Worm (Caenorhabditis elegans) whole organism, L3 larva: ENCODE results near the gene T10B5.4.

Source experiments
- R02D3.7 ChIP-seq: fragments of 150-350 bp; optimal IDR thresholded peaks from 2 replicates; lab custom pipeline; 2014; ENCODE audit warnings: missing biosample characterization, missing genetic modification characterization
- aly-2 ChIP-seq: fragments of 150-350 bp; optimal IDR thresholded peaks from 2 replicates; lab custom pipeline; 2014; ENCODE audit warnings: missing biosample characterization, missing genetic modification characterization
- ama-1 ChIP-seq: fragments of 150-350 bp; optimal IDR thresholded peaks from 2 replicates; lab custom pipeline; 2018
- ceh-16 ChIP-seq: sonication (generic microtip); optimal IDR thresholded peaks from 2 replicates; lab custom pipeline; 2017; ENCODE audit warnings: missing biosample characterization, missing genetic modification characterization
- ceh-82 ChIP-seq: fragments of 150-350 bp; optimal IDR thresholded peaks from 2 replicates; lab custom pipeline; 2014; ENCODE audit warnings: missing biosample characterization, missing genetic modification characterization
- ceh-9 ChIP-seq: sonication (generic microtip); optimal IDR thresholded peaks from 2 replicates; lab custom pipeline; 2018; ENCODE audit warnings: missing biosample characterization, missing genetic modification characterization
- daf-12 ChIP-seq: fragments of 150-350 bp; optimal IDR thresholded peaks from 2 replicates; lab custom pipeline; 2014; ENCODE audit warnings: missing biosample characterization, missing genetic modification reagents, missing genetic modification characterization
- egl-5 ChIP-seq: fragments of 150-350 bp; optimal IDR thresholded peaks from 2 replicates; lab custom pipeline; 2017; ENCODE audit warnings: missing biosample characterization, missing genetic modification reagents, missing genetic modification characterization, inconsistent platforms
- elt-1 ChIP-seq: fragments of 150-350 bp; optimal IDR thresholded peaks from 2 replicates; lab custom pipeline; 2014; ENCODE audit warnings: missing biosample characterization, missing genetic modification characterization
- elt-2 ChIP-seq: sonication (generic microtip); optimal IDR thresholded peaks from 2 replicates; lab custom pipeline; 2016; ENCODE audit warnings: missing genetic modification reagents, mild to moderate bottlenecking, missing genetic modification characterization, missing compliant biosample characterization
- eor-1 ChIP-seq, 2 experiments: fragments of 150-350 bp; optimal IDR thresholded peaks; 2 replicates each; lab custom pipeline; 2014 to 2018; ENCODE audit warnings: missing biosample characterization in 2 of 2, missing genetic modification characterization in 2 of 2
- fkh-10 ChIP-seq: sonication (generic microtip); optimal IDR thresholded peaks from 2 replicates; lab custom pipeline; 2017; ENCODE audit warnings: missing biosample characterization, missing genetic modification reagents, missing genetic modification characterization
- fkh-2 ChIP-seq: fragments of 150-350 bp; optimal IDR thresholded peaks from 2 replicates; lab custom pipeline; 2014; ENCODE audit warnings: missing biosample characterization, missing genetic modification reagents, missing genetic modification characterization
- fos-1 ChIP-seq: fragments of 150-350 bp; optimal IDR thresholded peaks from 2 replicates; lab custom pipeline; 2014; ENCODE audit warnings: missing biosample characterization, missing genetic modification characterization
- hmg-11 ChIP-seq: sonication (generic microtip); optimal IDR thresholded peaks from 2 replicates; lab custom pipeline; 2016; ENCODE audit warnings: missing genetic modification characterization, missing compliant biosample characterization
- jun-1 ChIP-seq: fragments of 150-350 bp; optimal IDR thresholded peaks from 2 replicates; lab custom pipeline; 2014; ENCODE audit warnings: missing biosample characterization, missing genetic modification reagents, missing genetic modification characterization
- lin-15B ChIP-seq: fragments of 150-350 bp; optimal IDR thresholded peaks from 2 replicates; lab custom pipeline; 2014; ENCODE audit warnings: missing biosample characterization, missing genetic modification characterization
- lin-39 ChIP-seq: fragments of 150-350 bp; optimal IDR thresholded peaks from 2 replicates; lab custom pipeline; 2018; ENCODE audit warnings: missing biosample characterization, missing genetic modification reagents, missing genetic modification characterization
- lsy-12 ChIP-seq: sonication (generic microtip); optimal IDR thresholded peaks from 2 replicates; lab custom pipeline; 2016; ENCODE audit warnings: mild to moderate bottlenecking, missing genetic modification characterization, missing compliant biosample characterization
- mdl-1 ChIP-seq: fragments of 150-350 bp; optimal IDR thresholded peaks from 2 replicates; lab custom pipeline; 2014; ENCODE audit warnings: missing biosample characterization, missing genetic modification characterization
- mml-1 ChIP-seq: fragments of 150-350 bp; sonication (generic microtip); optimal IDR thresholded peaks from 3 replicates; lab custom pipeline; 2014; ENCODE audit warnings: missing biosample characterization, missing genetic modification characterization
- nfya-1 ChIP-seq: sonication (generic microtip); optimal IDR thresholded peaks from 2 replicates; lab custom pipeline; 2017; ENCODE audit warnings: missing genetic modification characterization, mild to moderate bottlenecking, missing compliant biosample characterization, antibody characterized with exemption, moderate library complexity; ENCODE audit not compliant: insufficient read depth
- nhr-11 ChIP-seq: fragments of 150-350 bp; optimal IDR thresholded peaks from 2 replicates; lab custom pipeline; 2014; ENCODE audit warnings: missing biosample characterization, missing genetic modification characterization
- nhr-23 ChIP-seq: fragments of 150-350 bp; optimal IDR thresholded peaks from 2 replicates; lab custom pipeline; 2014; ENCODE audit warnings: missing biosample characterization, missing genetic modification reagents, missing genetic modification characterization
- nhr-237 ChIP-seq: fragments of 150-350 bp; optimal IDR thresholded peaks from 2 replicates; lab custom pipeline; 2014; ENCODE audit warnings: missing biosample characterization, missing genetic modification characterization
- nhr-67 ChIP-seq: fragments of 150-350 bp; optimal IDR thresholded peaks from 2 replicates; lab custom pipeline; 2014; ENCODE audit warnings: missing biosample characterization, missing genetic modification characterization
- nhr-76 ChIP-seq: fragments of 150-350 bp; sonication (generic microtip); optimal IDR thresholded peaks from 5 replicates; lab custom pipeline; 2014; ENCODE audit warnings: missing biosample characterization, missing genetic modification characterization
- nhr-77 ChIP-seq: fragments of 150-350 bp; optimal IDR thresholded peaks from 2 replicates; lab custom pipeline; 2014; ENCODE audit warnings: missing biosample characterization, missing genetic modification characterization
- pha-4 ChIP-seq: fragments of 150-350 bp; optimal IDR thresholded peaks from 2 replicates; lab custom pipeline; 2014; ENCODE audit warnings: missing biosample characterization, missing genetic modification reagents, missing genetic modification characterization
- pqm-1 ChIP-seq: fragments of 150-350 bp; optimal IDR thresholded peaks from 2 replicates; lab custom pipeline; 2017; ENCODE audit warnings: missing biosample characterization, missing genetic modification characterization, inconsistent platforms
- sea-2 ChIP-seq: fragments of 150-350 bp; sonication (generic microtip); optimal IDR thresholded peaks from 4 replicates; lab custom pipeline; 2014; ENCODE audit warnings: missing biosample characterization, missing genetic modification reagents, missing genetic modification characterization
- skn-1 ChIP-seq: fragments of 150-350 bp; optimal IDR thresholded peaks from 2 replicates; lab custom pipeline; 2014; ENCODE audit warnings: missing biosample characterization, missing genetic modification characterization
- snpc-4 ChIP-seq: fragments of 150-350 bp; optimal IDR thresholded peaks from 2 replicates; lab custom pipeline; 2014; ENCODE audit warnings: missing biosample characterization, missing genetic modification characterization
- tbx-2 ChIP-seq: sonication (generic microtip); optimal IDR thresholded peaks from 2 replicates; lab custom pipeline; 2016; ENCODE audit warnings: mild to moderate bottlenecking, missing genetic modification characterization, missing compliant biosample characterization
- unc-39 ChIP-seq: sonication (generic microtip); optimal IDR thresholded peaks from 4 replicates; lab custom pipeline; 2017; ENCODE audit warnings: missing biosample characterization, missing genetic modification characterization
- zag-1 ChIP-seq: fragments of 150-350 bp; optimal IDR thresholded peaks from 2 replicates; lab custom pipeline; 2014; ENCODE audit warnings: missing biosample characterization, missing genetic modification characterization
- ztf-11 ChIP-seq: fragments of 150-350 bp; optimal IDR thresholded peaks from 2 replicates; lab custom pipeline; 2014; ENCODE audit warnings: missing biosample characterization, missing genetic modification characterization
- ztf-4 ChIP-seq: fragments of 150-350 bp; optimal IDR thresholded peaks from 2 replicates; lab custom pipeline; 2014; ENCODE audit warnings: missing biosample characterization, missing genetic modification characterization

T10B5.4 gene

ce11 chrV:1888299-1888698, 16.7 kb upstream of the T10B5.4 start:
- no peak for TF ChIP-seq nhr-67 (tag; lab: Kevin White, UChicago)
- no peak for TF ChIP-seq sea-2 (GFP tag; lab: Kevin White, UChicago)
- no peak for TF ChIP-seq R02D3.7
- TF ChIP-seq zag-1 (tag; lab: Kevin White, UChicago) = no peak
- TF ChIP-seq nhr-76 (tag; lab: Kevin White, UChicago) = no peak
- TF ChIP-seq ceh-16 (tag; lab: Kevin White, UChicago) = no peak
- TF ChIP-seq mdl-1 (tag; lab: Kevin White, UChicago) = no peak
- TF ChIP-seq elt-1 = no peak
- TF ChIP-seq eor-1 (tag; optimal IDR thresholded peaks at IDR 0.05; lab: Kevin White, UChicago) = no peak
- TF ChIP-seq ceh-82 = no peak
- TF ChIP-seq snpc-4 (tag; lab: Kevin White, UChicago) = no peak
- no peak for TF ChIP-seq fos-1 (tag; lab: Kevin White, UChicago)
- no peak for TF ChIP-seq nhr-11 (tag; lab: Kevin White, UChicago)
- no peak for TF ChIP-seq mml-1 (tag; lab: Kevin White, UChicago)
- TF ChIP-seq lsy-12 (tag; lab: Kevin White, UChicago) = no peak
- TF ChIP-seq nhr-77 = no peak
- TF ChIP-seq aly-2 (tag; lab: Kevin White, UChicago) = no peak
- no peak for TF ChIP-seq daf-12 (tag; lab: Kevin White, UChicago)
- TF ChIP-seq elt-2 (tag; lab: Kevin White, UChicago) = no peak

ce11 chrV:1886997-1887396, 15.4 kb upstream of the T10B5.4 start:
- TF ChIP-seq nhr-67 (tag; lab: Kevin White, UChicago) = no peak
- no peak for TF ChIP-seq elt-1
- peak; percentile 16 for TF ChIP-seq hmg-11 (tag; lab: Kevin White, UChicago)
- peak; percentile 39 for TF ChIP-seq lin-39
- TF ChIP-seq tbx-2 = no peak
- peak; percentile 7 for TF ChIP-seq nfya-1 (tag; lab: Kevin White, UChicago)
- TF ChIP-seq, all 47 proteins: peak for 3

ce11 chrV:1883131-1883530, 11.5 kb upstream of the T10B5.4 start:
- TF ChIP-seq pqm-1 (tag; lab: Kevin White, UChicago) (peak; percentile 51), mdl-1 (tag; lab: Kevin White, UChicago) (no peak), elt-2 (tag; lab: Kevin White, UChicago) (peak; percentile 78), pha-4 (tag; lab: Kevin White, UChicago) (peak; percentile 61)

- TF ChIP-seq nhr-23 (tag; lab: Kevin White, UChicago) (no peak), skn-1 (tag; lab: Kevin White, UChicago) (no peak), jun-1 (tag; lab: Kevin White, UChicago) (no peak), ceh-16 (tag; lab: Kevin White, UChicago) (no peak), nhr-237 (tag; lab: Kevin White, UChicago) (no peak), lin-39 (no peak), ama-1 (lab: Kevin White, UChicago) (no peak), fkh-2 (tag; lab: Kevin White, UChicago) (no peak), tbx-2 (no peak), sea-2 (GFP tag; lab: Kevin White, UChicago) (no peak), ztf-11 (tag; lab: Kevin White, UChicago) (no peak), eor-1 (tag; optimal IDR thresholded peaks at IDR 0.05; lab: Kevin White, UChicago) (no peak), elt-2 (tag; lab: Kevin White, UChicago) (no peak), nhr-67 (tag; lab: Kevin White, UChicago) (no peak), aly-2 (tag; lab: Kevin White, UChicago) (no peak), nhr-11 (tag; lab: Kevin White, UChicago) (no peak), egl-5 (tag; lab: Kevin White, UChicago) (no peak), unc-39 (no peak)
Observed at ce11 chrV:1878030-1878429, 6.4 kb upstream of the T10B5.4 start.

- TF ChIP-seq ama-1 (lab: Kevin White, UChicago) (peak; percentile 75), lin-15B (tag; lab: Kevin White, UChicago) (peak; percentile 0), lsy-12 (tag; lab: Kevin White, UChicago) (peak; percentile 84), ztf-4 (tag; lab: Kevin White, UChicago) (peak; percentile 74), pha-4 (tag; lab: Kevin White, UChicago) (peak; percentile 10), zag-1 (tag; lab: Kevin White, UChicago) (no peak), jun-1 (tag; lab: Kevin White, UChicago) (no peak), elt-2 (tag; lab: Kevin White, UChicago) (peak; percentile 33), ceh-9 (no peak), R02D3.7 (no peak), fkh-10 (GFP tag; lab: Kevin White, UChicago) (no peak)
Observed at ce11 chrV:1875497-1875988, 3.9 kb upstream of the T10B5.4 start.
